Fruit fly (Drosophila melanogaster) whole organism, prepupa: Measurements from ENCODE around the gene mip130.

Experiments used
- CG1621 ChIP-seq: fragments of 200-800 bp; sonication (Bioruptor generic); optimal IDR thresholded peaks from 3 replicates; lab custom pipeline; 2018; ENCODE audit warnings: missing biosample characterization, mild to moderate bottlenecking, missing genetic modification characterization
- CG4318 ChIP-seq: fragments of 200-800 bp; sonication (Bioruptor generic); optimal IDR thresholded peaks from 3 replicates; lab custom pipeline; 2017; ENCODE audit warnings: missing biosample characterization, mild to moderate bottlenecking, missing genetic modification characterization
- CG6854 ChIP-seq: fragments of 200-800 bp; sonication (Bioruptor generic); optimal IDR thresholded peaks from 2 replicates; lab custom pipeline; 2017; ENCODE audit warnings: missing biosample characterization, mild to moderate bottlenecking, missing genetic modification characterization
- Eip93F ChIP-seq: fragments of 200-800 bp; sonication (Bioruptor generic); optimal IDR thresholded peaks from 2 replicates; lab custom pipeline; 2016; ENCODE audit warnings: missing biosample characterization, mild to moderate bottlenecking, missing genetic modification characterization
- Ets21C ChIP-seq: fragments of 200-800 bp; sonication (Bioruptor generic); optimal IDR thresholded peaks from 3 replicates; lab custom pipeline; 2016; ENCODE audit warnings: missing biosample characterization, missing genetic modification characterization
- dsx ChIP-seq: fragments of 200-800 bp; optimal IDR thresholded peaks from 3 replicates; lab custom pipeline; 2019; ENCODE audit warnings: missing biosample characterization, mild to moderate bottlenecking, missing genetic modification characterization, moderate library complexity; ENCODE audit not compliant: poor library complexity, severe bottlenecking

- TF ChIP-seq CG6854 (GFP tag; lab: Kevin White, UChicago) (peak; percentile 20), Ets21C (GFP tag; lab: Kevin White, UChicago) (no peak), dsx (peak; percentile 17), CG1621 (tag; lab: Kevin White, UChicago) (peak; percentile 45), Eip93F (GFP tag; lab: Kevin White, UChicago) (no peak), CG4318 (no peak)
Measured at dm6 chrX:1879606-1880110, 28.4 kb upstream of the mip130 start, which contains the start of gene CG14818.
